Worm (Caenorhabditis elegans): ENCODE data around the gene par-2.

par-2 gene

DNA sequence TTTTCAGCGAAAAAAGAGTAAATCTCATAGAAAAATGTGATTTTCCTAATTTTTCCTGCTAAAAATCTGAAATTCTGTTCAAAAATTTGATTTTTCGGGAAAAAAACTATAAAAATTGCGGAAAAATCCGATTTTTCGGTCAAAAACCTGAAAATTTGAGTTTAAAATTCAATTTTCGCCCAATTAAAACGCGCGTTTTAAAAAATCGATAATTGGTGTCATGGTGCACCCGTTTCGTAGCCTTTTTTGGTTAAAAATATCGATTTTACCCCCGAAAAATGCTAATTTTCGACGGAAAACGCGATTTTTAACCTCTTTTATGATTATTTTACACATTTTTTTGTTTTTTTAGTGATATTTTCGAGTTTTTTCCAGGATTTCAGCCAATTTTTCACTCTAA, 3.8 kb downstream of the par-2 start:
- TF ChIP-seq W03F9.2 (tag; optimal IDR thresholded peaks at IDR 0.05): no peak
- no peak for TF ChIP-seq dao-5 (tag; optimal IDR thresholded peaks at IDR 0.05)
- no peak for TF ChIP-seq him-1 (tag; optimal IDR thresholded peaks at IDR 0.05)

DNA sequence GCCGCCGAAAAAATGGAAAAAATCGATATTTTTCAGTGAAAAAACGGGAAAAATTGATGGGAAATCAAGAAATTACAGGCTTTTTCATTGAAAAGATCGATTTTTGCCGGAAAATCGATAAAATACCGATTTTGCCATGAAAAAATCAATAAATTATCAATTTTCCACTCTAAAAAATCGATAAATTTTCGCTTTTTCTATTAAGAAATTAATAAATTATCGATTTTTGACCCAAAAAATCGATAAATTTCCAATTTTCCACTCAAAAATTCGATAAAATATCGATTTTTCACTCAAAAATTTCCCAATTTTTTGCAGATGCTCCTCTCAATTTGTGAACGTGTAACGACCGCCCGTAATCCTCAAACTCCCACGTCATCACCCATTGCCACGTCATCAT, 13.2 kb downstream of the par-2 start:
- TF ChIP-seq him-1 (tag; optimal IDR thresholded peaks at IDR 0.05) (no peak), W03F9.2 (tag; optimal IDR thresholded peaks at IDR 0.05) (no peak), dao-5 (tag; optimal IDR thresholded peaks at IDR 0.05) (no peak)

DNA sequence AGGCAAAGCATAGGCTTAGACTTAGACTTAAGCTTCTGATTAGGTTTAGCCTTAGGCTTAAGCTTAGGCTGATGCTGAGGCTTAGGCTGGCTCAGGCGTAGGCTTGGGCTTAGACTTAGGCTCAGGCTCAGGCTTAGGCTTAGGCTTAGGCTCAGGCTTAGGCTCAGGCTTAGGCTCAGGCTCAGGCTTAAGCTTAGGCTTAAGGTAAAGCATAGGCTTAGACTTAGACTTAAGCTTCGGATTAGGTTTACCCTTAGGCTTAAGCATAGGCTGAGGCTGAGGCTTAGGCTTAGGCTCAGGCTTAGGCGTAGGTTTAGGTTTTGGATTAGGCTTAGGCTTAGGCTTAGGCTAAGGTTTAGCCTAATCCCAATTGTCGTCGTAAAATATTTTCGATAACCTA, 18.3 kb downstream of the par-2 start:
- TF ChIP-seq W03F9.2 (tag; optimal IDR thresholded peaks at IDR 0.05) (no peak), him-1 (tag; optimal IDR thresholded peaks at IDR 0.05) (no peak)

DNA sequence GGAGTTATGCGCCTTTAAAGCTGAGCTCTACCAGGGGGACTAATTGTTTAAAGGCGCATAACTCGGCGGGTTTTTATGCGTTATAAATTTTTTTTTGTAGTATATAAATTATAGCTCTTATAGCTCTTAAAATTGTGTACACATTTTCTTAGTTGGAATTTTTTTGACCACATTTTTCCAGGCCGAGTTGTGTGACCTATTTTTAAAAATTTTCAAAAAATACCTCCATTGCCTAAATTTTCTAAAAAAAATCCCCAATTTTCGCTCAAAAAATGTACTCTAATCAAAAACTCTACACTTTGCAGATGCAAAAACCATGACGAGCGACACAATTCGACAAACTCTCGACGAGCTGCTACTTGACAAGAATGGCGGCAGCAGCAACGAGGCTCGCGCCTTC, 21.7 kb downstream of the par-2 start, which contains the start of gene exc-6:
Gene exc-6 (plus strand): TSS at position 301 of the 400 bp plus-strand sequence.
- TF ChIP-seq dao-5 (tag; optimal IDR thresholded peaks at IDR 0.05): no peak
- no peak for TF ChIP-seq him-1 (tag; optimal IDR thresholded peaks at IDR 0.05)
- no peak for TF ChIP-seq W03F9.2 (tag; optimal IDR thresholded peaks at IDR 0.05)

DNA sequence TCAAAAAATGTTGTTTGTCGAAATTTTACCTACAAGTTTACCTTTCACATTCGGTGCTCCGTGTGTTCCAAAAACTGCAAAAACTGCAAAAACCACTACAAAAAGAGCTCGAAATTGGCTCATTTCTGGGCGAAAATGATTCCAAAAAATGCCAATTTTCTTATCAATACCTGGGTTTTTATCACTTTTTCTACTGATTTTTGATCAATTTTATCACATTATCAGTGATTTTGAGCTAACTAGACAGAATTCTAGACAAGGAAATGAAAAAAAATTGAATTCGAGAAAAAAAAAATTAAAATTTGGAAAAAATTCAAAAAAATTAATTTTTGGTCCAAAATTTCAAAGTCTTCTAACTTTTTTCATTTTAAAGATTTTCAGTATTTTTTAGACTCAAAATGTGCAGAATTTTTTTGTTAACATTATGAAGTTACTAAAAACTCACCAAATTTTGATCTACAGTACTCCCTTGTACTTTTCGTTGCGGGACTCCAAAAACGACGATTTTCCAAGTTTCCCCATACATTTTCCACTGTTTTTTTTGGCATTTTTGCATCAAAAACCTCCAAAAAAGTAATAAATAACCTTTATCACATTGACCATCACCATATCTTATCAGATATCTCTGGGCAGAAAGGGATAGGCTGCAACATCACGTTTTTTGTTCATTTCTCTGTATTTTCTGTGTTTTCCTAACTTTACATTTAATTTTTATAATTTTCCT, 34.8 kb downstream of the par-2 start, which contains the start of the genes F58B6.1 and acsd-1:
Gene F58B6.1 (minus strand): TSS at position 133 of the 724 bp plus-strand sequence.
Gene acsd-1 (plus strand): TSS at position 674 of the 724 bp plus-strand sequence.
- TF ChIP-seq dao-5 (tag; optimal IDR thresholded peaks at IDR 0.05): no peak
- TF ChIP-seq him-1 (tag; optimal IDR thresholded peaks at IDR 0.05): no peak
- no peak for TF ChIP-seq W03F9.2 (tag; optimal IDR thresholded peaks at IDR 0.05)

DNA sequence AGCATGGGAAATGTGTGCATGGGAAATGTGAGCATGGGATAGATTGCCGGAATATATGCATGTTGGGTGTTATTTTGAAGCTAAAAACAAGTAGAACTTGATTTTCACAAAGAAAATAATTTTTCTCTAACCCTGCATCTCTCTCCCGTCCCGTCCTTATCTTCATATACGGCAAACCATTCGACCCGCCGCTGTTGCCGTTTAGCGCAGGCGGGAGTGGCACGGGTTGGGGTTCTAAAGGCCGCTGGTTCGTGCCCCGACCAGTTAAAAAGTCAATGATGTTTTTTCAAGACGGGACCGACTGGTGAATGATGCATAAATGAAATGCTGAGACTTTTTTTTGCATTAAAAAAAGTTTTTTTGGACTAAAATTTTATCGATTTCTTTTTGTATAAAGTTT, 41.0 kb downstream of the par-2 start:
- TF ChIP-seq him-1 (tag; optimal IDR thresholded peaks at IDR 0.05) (no peak), dao-5 (tag; optimal IDR thresholded peaks at IDR 0.05) (no peak), W03F9.2 (tag; optimal IDR thresholded peaks at IDR 0.05) (no peak)

DNA sequence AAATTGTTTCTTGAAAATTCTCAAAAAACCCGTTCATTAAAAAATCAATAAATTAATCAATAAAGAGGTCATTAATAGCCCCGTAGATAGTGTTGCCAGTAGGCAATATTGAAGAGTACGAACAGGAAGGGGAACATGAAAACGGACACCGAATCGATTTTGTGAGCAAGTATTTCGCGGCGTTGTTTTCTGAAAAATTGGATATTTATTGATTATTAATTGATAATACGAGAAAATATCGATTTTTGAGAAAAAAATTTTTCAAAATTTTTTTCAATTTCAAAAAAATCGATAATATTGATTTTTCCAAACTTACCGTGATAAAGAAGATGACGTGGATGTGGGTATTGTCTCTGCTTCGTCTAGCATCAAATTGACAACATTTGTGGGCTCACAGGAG, 44.3 kb downstream of the par-2 start:
- TF ChIP-seq him-1 (tag; optimal IDR thresholded peaks at IDR 0.05) (no peak), dao-5 (tag; optimal IDR thresholded peaks at IDR 0.05) (no peak), W03F9.2 (tag; optimal IDR thresholded peaks at IDR 0.05) (no peak)

DNA sequence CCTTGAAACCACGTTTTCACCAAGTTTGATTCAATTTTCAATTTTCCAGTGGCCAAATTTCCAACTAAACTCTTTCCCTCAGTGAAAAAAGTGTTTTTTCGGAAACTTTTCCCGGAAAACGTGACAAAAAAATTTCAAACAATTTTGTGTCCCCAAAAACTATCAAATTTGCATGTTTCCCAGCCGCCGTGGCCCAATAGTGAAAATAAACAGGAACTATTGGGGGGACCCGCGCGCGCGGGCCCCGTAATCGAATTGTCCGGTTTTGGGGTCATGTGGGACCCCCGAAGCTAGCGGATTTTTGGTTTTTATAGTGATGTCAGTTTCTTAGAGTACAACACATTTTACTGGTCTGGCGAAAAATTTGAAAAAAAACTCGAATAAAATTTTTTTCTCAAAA, 50.3 kb downstream of the par-2 start:
- TF ChIP-seq dao-5 (tag; optimal IDR thresholded peaks at IDR 0.05) (no peak), W03F9.2 (tag; optimal IDR thresholded peaks at IDR 0.05) (no peak), him-1 (tag; optimal IDR thresholded peaks at IDR 0.05) (no peak)

DNA sequence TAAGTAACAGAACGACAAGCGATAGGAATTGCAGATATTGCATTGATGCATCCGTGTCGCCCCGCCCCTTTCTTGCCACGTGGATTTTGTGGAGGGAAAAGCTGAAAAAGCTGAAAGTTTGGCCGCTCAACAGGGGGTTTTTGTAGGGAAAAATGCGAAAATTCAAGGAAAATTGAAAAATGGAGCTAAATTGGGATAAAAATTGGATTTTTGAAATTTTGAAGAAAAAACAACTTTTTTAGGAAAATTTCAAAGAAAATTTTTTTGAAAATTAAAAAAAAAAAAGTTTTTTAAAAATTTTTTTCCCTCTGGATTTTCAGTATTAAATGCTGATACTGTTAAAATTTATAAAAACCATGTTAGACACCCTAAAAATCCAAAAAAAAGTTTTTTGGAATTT, 54.7 kb downstream of the par-2 start, which contains the start of gene lgc-46:
Gene lgc-46 (minus strand): TSS at position 101 of the 400 bp plus-strand sequence.
- TF ChIP-seq him-1 (tag; optimal IDR thresholded peaks at IDR 0.05): no peak
- TF ChIP-seq dao-5 (tag; optimal IDR thresholded peaks at IDR 0.05): no peak
- no peak for TF ChIP-seq W03F9.2 (tag; optimal IDR thresholded peaks at IDR 0.05)

DNA sequence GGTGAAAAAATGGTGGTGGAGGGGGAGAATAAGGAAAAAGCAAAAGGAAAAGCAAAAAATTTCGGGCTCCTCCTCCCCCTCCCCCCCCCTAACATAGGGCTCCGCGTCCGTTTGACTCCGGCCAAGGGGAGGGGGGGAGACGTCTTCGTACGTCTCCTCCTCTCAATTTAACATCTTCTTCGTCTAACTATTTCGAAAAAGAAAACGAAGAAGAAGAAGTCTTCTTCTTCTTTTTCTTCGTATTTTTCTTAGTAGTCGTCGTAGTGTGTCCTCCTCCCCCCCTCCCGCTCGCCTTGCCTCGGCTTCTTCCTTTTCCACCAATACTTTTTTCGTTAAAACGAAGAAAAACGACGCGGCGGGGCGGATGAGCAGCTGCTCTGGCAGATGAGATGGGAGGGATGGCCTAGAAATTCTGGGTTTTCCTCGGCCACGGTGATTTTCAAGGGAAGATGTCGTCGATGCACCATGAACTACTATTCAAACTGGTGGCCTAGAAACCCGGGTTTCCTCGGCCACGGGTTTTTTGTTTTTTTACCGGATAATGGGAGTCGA, 55.7 kb downstream of the par-2 start:
- no peak for TF ChIP-seq him-1 (tag; optimal IDR thresholded peaks at IDR 0.05)
- no peak for TF ChIP-seq dao-5 (tag; optimal IDR thresholded peaks at IDR 0.05)
- no peak for TF ChIP-seq W03F9.2 (tag; optimal IDR thresholded peaks at IDR 0.05)

DNA sequence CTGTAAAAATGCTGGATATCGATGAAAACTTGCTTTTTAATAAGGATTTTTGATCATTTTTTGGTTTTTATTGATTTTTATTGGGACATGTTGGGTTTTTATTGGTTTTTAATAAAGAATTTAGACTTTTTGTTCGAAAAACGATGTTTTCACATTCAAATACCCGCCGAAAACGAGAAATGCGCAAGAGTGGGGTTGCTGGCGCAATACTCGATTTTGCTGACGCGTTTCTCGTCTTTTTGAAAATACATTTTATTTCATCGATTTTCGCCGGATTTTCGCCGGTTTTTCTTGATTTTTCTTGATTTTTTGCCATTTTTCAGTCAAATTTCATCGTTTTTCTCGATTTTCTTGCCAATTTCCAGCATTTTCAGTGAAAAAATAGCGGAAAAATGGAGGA, 61.6 kb downstream of the par-2 start, which contains the start of gene smr-1:
Gene smr-1 (plus strand): TSS at position 375 of the 400 bp plus-strand sequence.
- TF ChIP-seq him-1 (tag; optimal IDR thresholded peaks at IDR 0.05): peak; percentile 77
- TF ChIP-seq W03F9.2 (tag; optimal IDR thresholded peaks at IDR 0.05): peak; percentile 91
- TF ChIP-seq dao-5 (tag; optimal IDR thresholded peaks at IDR 0.05): no peak

Data from whole organism, L4/young adult.